Fruit fly (Drosophila melanogaster) whole organism, embryonic: Measurements from ENCODE around the gene Teh1.
A peak's percentile ranks its signal among the peaks of the same experiment; 100 is the strongest.

ENCODE experiments used
- Asciz ChIP-seq: fragments of 200-800 bp; sonication (Bioruptor generic); optimal IDR thresholded peaks from 2 replicates; lab custom pipeline; 2017; ENCODE audit warnings: missing biosample characterization, mild to moderate bottlenecking, missing genetic modification characterization, missing genetic modification reagents
- Awh ChIP-seq: fragments of 200-800 bp; sonication (Bioruptor generic); IDR thresholded peaks from 2 replicates; pipeline ENCODE4, ENCODE4 v1.3.6; 2022; ENCODE audit warnings: missing biosample characterization, missing genetic modification characterization
- CG10267 ChIP-seq: fragments of 200-800 bp; sonication (Bioruptor generic); optimal IDR thresholded peaks from 2 replicates; lab custom pipeline; 2018; ENCODE audit warnings: missing biosample characterization, mild to moderate bottlenecking, missing genetic modification characterization, moderate library complexity
- CG10321 ChIP-seq: fragments of 200-800 bp; sonication (Bioruptor generic); IDR thresholded peaks from 2 replicates; pipeline ENCODE4 v1.3.6; 2022; ENCODE audit warnings: missing biosample characterization, missing genetic modification characterization
- CG12104 ChIP-seq: fragments of 200-800 bp; sonication (Bioruptor generic); optimal IDR thresholded peaks from 3 replicates; lab custom pipeline; 2016; ENCODE audit warnings: missing biosample characterization, missing genetic modification characterization
- CG12219 ChIP-seq: fragments of 200-800 bp; sonication (Bioruptor generic); optimal IDR thresholded peaks from 3 replicates; lab custom pipeline; 2018; ENCODE audit warnings: missing biosample characterization, mild to moderate bottlenecking, missing genetic modification characterization
- CG12769 ChIP-seq: fragments of 200-800 bp; sonication (Bioruptor generic); optimal IDR thresholded peaks from 2 replicates; lab custom pipeline; 2019; ENCODE audit warnings: missing biosample characterization, mild to moderate bottlenecking, missing genetic modification characterization, moderate library complexity
- CG15601 ChIP-seq: fragments of 200-800 bp; sonication (Bioruptor generic); optimal IDR thresholded peaks from 3 replicates; lab custom pipeline; 2019; ENCODE audit warnings: missing biosample characterization, mild to moderate bottlenecking, missing genetic modification characterization, moderate library complexity
- CG1647 ChIP-seq: fragments of 200-800 bp; sonication (Bioruptor generic); optimal IDR thresholded peaks from 3 replicates; lab custom pipeline; 2016; ENCODE audit warnings: missing biosample characterization, missing genetic modification characterization
- CG17568 ChIP-seq: fragments of 200-800 bp; sonication (Bioruptor generic); optimal IDR thresholded peaks from 2 replicates; lab custom pipeline; 2018; ENCODE audit warnings: missing biosample characterization, mild to moderate bottlenecking, missing genetic modification characterization, moderate library complexity
- CG2889 ChIP-seq: fragments of 200-800 bp; sonication (Bioruptor generic); IDR thresholded peaks from 3 replicates; pipeline ENCODE4 v1.3.6; 2022; ENCODE audit warnings: missing biosample characterization, missing genetic modification characterization
- CG3065 ChIP-seq: fragments of 200-800 bp; sonication (Bioruptor generic); optimal IDR thresholded peaks from 2 replicates; lab custom pipeline; 2016; ENCODE audit warnings: missing biosample characterization, missing genetic modification characterization
- CG31224 ChIP-seq: fragments of 200-800 bp; sonication (Bioruptor generic); IDR thresholded peaks from 2 replicates; pipeline ENCODE4 v1.3.6; 2022; ENCODE audit warnings: missing biosample characterization, missing genetic modification characterization
- CG31365 ChIP-seq: fragments of 200-800 bp; sonication (Bioruptor generic); optimal IDR thresholded peaks from 2 replicates; lab custom pipeline; 2018; ENCODE audit warnings: missing biosample characterization, mild to moderate bottlenecking, missing genetic modification characterization
- CG3281 ChIP-seq: fragments of 200-800 bp; sonication (Bioruptor generic); optimal IDR thresholded peaks from 3 replicates; lab custom pipeline; 2017; ENCODE audit warnings: missing biosample characterization, mild to moderate bottlenecking, missing genetic modification characterization
- CG3407 ChIP-seq: fragments of 200-800 bp; sonication (Bioruptor generic); optimal IDR thresholded peaks from 2 replicates; lab custom pipeline; 2018; ENCODE audit warnings: missing biosample characterization, mild to moderate bottlenecking, missing genetic modification characterization
- CG4282 ChIP-seq: fragments of 200-800 bp; sonication (Bioruptor generic); optimal IDR thresholded peaks from 2 replicates; lab custom pipeline; 2016; ENCODE audit warnings: missing biosample characterization, missing genetic modification characterization
- CG4707 ChIP-seq: fragments of 200-800 bp; sonication (Bioruptor generic); optimal IDR thresholded peaks from 2 replicates; lab custom pipeline; 2018; ENCODE audit warnings: missing biosample characterization, mild to moderate bottlenecking, missing genetic modification characterization, moderate library complexity
- CG6689 ChIP-seq: fragments of 200-800 bp; sonication (Bioruptor generic); IDR thresholded peaks from 2 replicates; pipeline ENCODE4 v1.3.6; 2022; ENCODE audit warnings: missing biosample characterization, missing genetic modification characterization
- CG8089 ChIP-seq: fragments of 200-800 bp; sonication (Bioruptor generic); optimal IDR thresholded peaks from 3 replicates; lab custom pipeline; 2016; ENCODE audit warnings: missing biosample characterization, missing genetic modification characterization
- D19B ChIP-seq: fragments of 200-800 bp; sonication (Bioruptor generic); optimal IDR thresholded peaks from 2 replicates; lab custom pipeline; 2017; ENCODE audit warnings: missing biosample characterization, mild to moderate bottlenecking, missing genetic modification characterization
- Ets97D ChIP-seq: fragments of 200-800 bp; sonication (Bioruptor generic); optimal IDR thresholded peaks from 3 replicates; lab custom pipeline; 2016; ENCODE audit warnings: missing biosample characterization, missing genetic modification characterization
- Med ChIP-seq: fragments of 200-800 bp; sonication (Bioruptor generic); peaks from one replicate; lab custom pipeline; 2016; ENCODE audit warnings: missing biosample characterization, missing genetic modification characterization, mild to moderate bottlenecking, inconsistent platforms, moderate library complexity
- NFAT ChIP-seq: fragments of 200-800 bp; sonication (Bioruptor generic); IDR thresholded peaks from 2 replicates; pipeline ENCODE4 v1.3.6; 2022; ENCODE audit warnings: missing biosample characterization, missing genetic modification characterization
- Oli ChIP-seq: fragments of 200-800 bp; sonication (Bioruptor generic); optimal IDR thresholded peaks from 2 replicates; lab custom pipeline; 2018; ENCODE audit warnings: missing biosample characterization, mild to moderate bottlenecking, missing genetic modification characterization, moderate library complexity
- Ptx1 ChIP-seq: fragments of 200-800 bp; sonication (Bioruptor generic); IDR thresholded peaks from 2 replicates; pipeline ENCODE4 v1.3.6; 2022; ENCODE audit warnings: missing biosample characterization, missing genetic modification characterization
- Six4 ChIP-seq: fragments of 200-800 bp; sonication (Bioruptor generic); optimal IDR thresholded peaks from 2 replicates; lab custom pipeline; 2016; ENCODE audit warnings: missing biosample characterization, missing genetic modification characterization
- Xrp1 ChIP-seq: fragments of 200-800 bp; sonication (Bioruptor generic); IDR thresholded peaks from 2 replicates; pipeline ENCODE4 v1.3.6; 2022; ENCODE audit warnings: missing biosample characterization, missing genetic modification characterization
- br ChIP-seq: fragments of >200 bp; optimal IDR thresholded peaks from 2 replicates; lab custom pipeline; 2017
- cad ChIP-seq: fragments of >200 bp; optimal IDR thresholded peaks from 2 replicates; lab custom pipeline; 2017; ENCODE audit warnings: missing biosample characterization, missing genetic modification characterization
- corto ChIP-seq: fragments of 200-800 bp; sonication (Bioruptor generic); optimal IDR thresholded peaks from 2 replicates; lab custom pipeline; 2016; ENCODE audit warnings: missing biosample characterization, mild to moderate bottlenecking, missing genetic modification characterization, moderate library complexity
- exex ChIP-seq: fragments of 200-800 bp; sonication (Bioruptor generic); optimal IDR thresholded peaks from 4 replicates; lab custom pipeline; 2018; ENCODE audit warnings: missing biosample characterization, mild to moderate bottlenecking, missing genetic modification characterization, moderate library complexity
- grn ChIP-seq: fragments of 200-800 bp; sonication (Bioruptor generic); optimal IDR thresholded peaks from 3 replicates; lab custom pipeline; 2017; ENCODE audit warnings: missing biosample characterization, missing genetic modification characterization
- lbe ChIP-seq: fragments of 200-800 bp; sonication (Bioruptor generic); optimal IDR thresholded peaks from 2 replicates; lab custom pipeline; 2016; ENCODE audit warnings: missing biosample characterization, mild to moderate bottlenecking, missing genetic modification characterization
- mirr ChIP-seq: fragments of 200-800 bp; sonication (Bioruptor generic); optimal IDR thresholded peaks from 3 replicates; lab custom pipeline; 2018; ENCODE audit warnings: missing biosample characterization, mild to moderate bottlenecking, missing genetic modification characterization
- oc ChIP-seq: fragments of 200-800 bp; sonication (Bioruptor generic); optimal IDR thresholded peaks from 2 replicates; lab custom pipeline; 2018; ENCODE audit warnings: missing biosample characterization, mild to moderate bottlenecking, missing genetic modification characterization, moderate library complexity
- pfk ChIP-seq: fragments of 200-800 bp; sonication (Bioruptor generic); optimal IDR thresholded peaks from 2 replicates; lab custom pipeline; 2018; ENCODE audit warnings: missing biosample characterization, mild to moderate bottlenecking, missing genetic modification characterization, moderate library complexity
- pho ChIP-seq: fragments of 200-800 bp; sonication (Bioruptor generic); optimal IDR thresholded peaks from 2 replicates; lab custom pipeline; 2016; ENCODE audit warnings: missing biosample characterization, missing genetic modification characterization
- psq ChIP-seq: fragments of 200-800 bp; sonication (Bioruptor generic); optimal IDR thresholded peaks from 2 replicates; lab custom pipeline; 2017; ENCODE audit warnings: missing biosample characterization, missing genetic modification characterization
- pum ChIP-seq: fragments of 200-800 bp; sonication (Bioruptor generic); optimal IDR thresholded peaks from 2 replicates; lab custom pipeline; 2016; ENCODE audit warnings: missing biosample characterization, missing genetic modification characterization
- sd ChIP-seq: fragments of 200-800 bp; sonication (Bioruptor generic); optimal IDR thresholded peaks from 3 replicates; lab custom pipeline; 2018; ENCODE audit warnings: missing biosample characterization, mild to moderate bottlenecking, missing genetic modification characterization, moderate library complexity
- sens ChIP-seq: fragments of 200-800 bp; sonication (Bioruptor generic); peaks from one replicate; lab custom pipeline; 2016; ENCODE audit warnings: missing biosample characterization, missing genetic modification characterization
- ssp ChIP-seq: fragments of 200-800 bp; sonication (Bioruptor generic); IDR thresholded peaks from 2 replicates; pipeline ENCODE4 v1.3.6; 2022; ENCODE audit warnings: missing biosample characterization, missing genetic modification characterization
- sug ChIP-seq: fragments of 200-800 bp; optimal IDR thresholded peaks from 2 replicates; lab custom pipeline; 2019; ENCODE audit warnings: missing biosample characterization, mild to moderate bottlenecking, missing genetic modification characterization, moderate library complexity
- tgo ChIP-seq: fragments of 200-800 bp; sonication (Bioruptor generic); IDR thresholded peaks from 3 replicates; pipeline ENCODE4 v1.3.6; 2022; ENCODE audit warnings: missing biosample characterization, missing genetic modification characterization
- trem ChIP-seq: fragments of 200-800 bp; optimal IDR thresholded peaks from 3 replicates; lab custom pipeline; 2019; ENCODE audit warnings: missing biosample characterization, mild to moderate bottlenecking, missing genetic modification characterization, moderate library complexity
- wdn ChIP-seq: fragments of 200-800 bp; sonication (Bioruptor generic); IDR thresholded peaks from 2 replicates; pipeline ENCODE4 v1.3.6; 2022; ENCODE audit warnings: missing biosample characterization, missing genetic modification characterization
- wek ChIP-seq: fragments of 200-800 bp; sonication (Bioruptor generic); optimal IDR thresholded peaks from 3 replicates; lab custom pipeline; 2018; ENCODE audit warnings: missing biosample characterization, mild to moderate bottlenecking, missing genetic modification characterization, moderate library complexity
- zen ChIP-seq: fragments of 200-800 bp; sonication (Bioruptor generic); optimal IDR thresholded peaks from 3 replicates; lab custom pipeline; 2018; ENCODE audit warnings: missing biosample characterization, mild to moderate bottlenecking, missing genetic modification characterization, moderate library complexity
- zfh1 ChIP-seq: fragments of 200-800 bp; sonication (Bioruptor generic); IDR thresholded peaks from 3 replicates; pipeline ENCODE4 v1.3.6; 2022; ENCODE audit warnings: missing biosample characterization, missing genetic modification characterization

Teh1 gene

DNA sequence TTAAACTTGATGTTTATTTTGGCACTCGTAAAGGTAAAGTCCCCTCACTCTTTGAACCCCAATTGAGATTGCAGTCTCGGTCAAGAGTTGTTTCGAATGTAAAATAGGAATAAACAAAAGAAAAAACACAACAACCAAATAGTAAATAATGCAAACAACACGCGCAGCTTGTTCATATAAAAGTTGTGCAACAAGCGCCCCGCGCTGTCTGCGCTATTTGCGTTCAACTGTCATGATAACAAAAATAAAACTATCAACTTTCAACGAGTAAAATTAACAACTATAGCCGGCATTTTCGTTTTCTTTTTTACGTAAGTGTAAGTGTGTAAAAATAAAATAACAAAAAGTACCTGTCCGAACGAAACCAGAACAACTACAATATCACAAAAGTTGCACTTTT is 24.7 kb upstream of the Teh1 start (continued):
- no peak for TF ChIP-seq NFAT (GFP tag; lab: Robert Waterston, UW)
- TF ChIP-seq CG12219 (GFP tag; lab: Kevin White, UChicago), result no peak
- peak; percentile 62 for TF ChIP-seq sens (GFP tag; lab: Kevin White, UChicago)
- no peak for TF ChIP-seq trem (tag; lab: Kevin White, UChicago)
- peak; percentile 5; the same call in 1 of the 2 replicates for TF ChIP-seq Awh
- TF ChIP-seq Ptx1 (GFP tag; lab: Robert Waterston, UW), result no peak
- TF ChIP-seq Ets97D (GFP tag; lab: Kevin White, UChicago), result no peak
- TF ChIP-seq CG2889 (GFP tag; lab: Robert Waterston, UW), result no peak
- no peak for TF ChIP-seq CG6689 (GFP tag; lab: Robert Waterston, UW)
- no peak for TF ChIP-seq zfh1 (GFP tag; lab: Robert Waterston, UW)
- TF ChIP-seq sug (tag; lab: Kevin White, UChicago), result no peak
- TF ChIP-seq CG1647 (GFP tag; lab: Kevin White, UChicago), result no peak
- no peak for TF ChIP-seq CG10267 (tag; lab: Kevin White, UChicago)
- no peak for TF ChIP-seq zen (tag; lab: Kevin White, UChicago)
- no peak for TF ChIP-seq CG3407 (GFP tag; lab: Kevin White, UChicago)
- TF ChIP-seq, all 482 proteins: peak for 9

DNA sequence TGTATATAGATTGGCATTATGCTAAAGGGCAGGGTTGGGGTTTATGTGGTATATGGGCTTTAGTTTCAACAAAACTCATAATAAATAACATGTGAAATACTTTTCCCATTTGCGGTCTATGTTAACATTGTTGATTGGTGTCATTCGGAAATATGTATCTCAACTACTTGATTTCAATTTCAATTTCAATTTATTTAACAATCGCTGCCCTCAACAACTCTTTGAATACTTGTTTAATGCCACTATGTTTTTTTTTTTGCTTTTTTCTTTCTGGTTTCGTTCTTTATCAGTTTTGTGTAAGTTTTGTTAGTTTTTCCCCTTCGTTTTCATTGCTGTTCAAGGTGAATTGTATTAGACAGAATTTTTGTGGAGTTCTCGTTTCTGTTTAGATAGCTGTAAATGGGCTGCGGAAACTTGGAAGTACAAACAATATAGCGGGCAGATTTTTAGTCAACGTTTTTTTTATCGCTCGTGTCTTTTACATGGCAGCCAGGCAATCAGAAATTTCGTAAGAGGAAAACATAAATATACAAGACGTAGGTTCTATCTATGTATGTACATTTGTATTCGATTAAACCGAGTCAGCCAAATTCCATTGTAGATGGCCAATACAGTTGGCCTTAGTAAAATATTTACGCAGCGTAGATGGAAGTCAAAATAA is 24.2 kb upstream of the Teh1 start:
- TF ChIP-seq tgo (no peak), CG4282 (GFP tag; lab: Kevin White, UChicago) (no peak), oc (tag; lab: Kevin White, UChicago) (no peak), pum (GFP tag; lab: Kevin White, UChicago) (no peak), cad (GFP tag; lab: Kevin White, UChicago) (no peak), pho (GFP tag; lab: Kevin White, UChicago) (no peak), grn (GFP tag; lab: Kevin White, UChicago) (peak; percentile 11), Asciz (GFP tag; lab: Kevin White, UChicago) (no peak), Med (GFP tag; lab: Kevin White, UChicago) (peak; percentile 80), Six4 (GFP tag; lab: Kevin White, UChicago) (no peak), wdn (GFP tag; lab: Robert Waterston, UW) (0 out of 2 replicates have a peak, but pooled peaks have one; percentile 4), D19B (GFP tag; lab: Kevin White, UChicago) (no peak), Xrp1 (GFP tag; lab: Robert Waterston, UW) (no peak), CG31224 (GFP tag; lab: Robert Waterston, UW) (peak; percentile 76), CG17568 (GFP tag; lab: Kevin White, UChicago) (no peak), wek (GFP tag; lab: Kevin White, UChicago) (no peak), corto (GFP tag; lab: Kevin White, UChicago) (no peak), CG3065 (GFP tag; lab: Kevin White, UChicago) (no peak), CG3281 (GFP tag; lab: Kevin White, UChicago) (peak; percentile 7), Oli (tag; lab: Kevin White, UChicago) (no peak), ssp (GFP tag; lab: Robert Waterston, UW) (no peak), CG12769 (tag; lab: Kevin White, UChicago) (peak; percentile 12), CG15601 (tag; lab: Kevin White, UChicago) (peak; percentile 54), CG10321 (GFP tag; lab: Robert Waterston, UW) (0 out of 2 replicates have a peak, but pooled peaks have one; percentile 27), sd (tag; lab: Kevin White, UChicago) (peak; percentile 61), psq (GFP tag; lab: Kevin White, UChicago) (peak; percentile 7), CG31365 (tag; lab: Kevin White, UChicago) (no peak), mirr (GFP tag; lab: Kevin White, UChicago) (peak; percentile 75), CG12104 (GFP tag; lab: Kevin White, UChicago) (no peak), sens (GFP tag; lab: Kevin White, UChicago) (peak; percentile 40), exex (peak; percentile 60), pfk (no peak), CG4707 (GFP tag; lab: Kevin White, UChicago) (no peak), CG8089 (GFP tag; lab: Kevin White, UChicago) (no peak), lbe (GFP tag; lab: Kevin White, UChicago) (no peak), br (no peak)
